Worm (Caenorhabditis elegans) whole organism, L4/young adult: Measurements from ENCODE around the gene F59E11.5.

Experiments used
- W03F9.2 ChIP-seq: fragments of 150-350 bp; optimal IDR thresholded peaks from 2 replicates; lab custom pipeline; 2014; ENCODE audit warnings: missing biosample characterization, missing genetic modification characterization
- dao-5 ChIP-seq: sonication (generic microtip); optimal IDR thresholded peaks from 2 replicates; lab custom pipeline; 2016; ENCODE audit warnings: missing genotype, missing genetic modification characterization, moderate library complexity, missing compliant biosample characterization
- him-1 ChIP-seq: sonication (generic microtip); optimal IDR thresholded peaks from 2 replicates; lab custom pipeline; 2016; ENCODE audit warnings: missing genotype, missing genetic modification reagents, missing genetic modification characterization, missing compliant biosample characterization

F59E11.5 gene

ce11 chrV:8994801-8995200, at the start of gene F59E11.5:
Gene F59E11.5, plus strand, starts transcription at chrV:8995101.
- TF ChIP-seq him-1 (tag; lab: Kevin White, UChicago) (no peak), W03F9.2 (tag; lab: Kevin White, UChicago) (no peak), dao-5 (tag; lab: Kevin White, UChicago) (no peak)

- TF ChIP-seq him-1 (tag; lab: Kevin White, UChicago) = no peak
Measured at ce11 chrV:8946142-8946541, 48.8 kb upstream of the F59E11.5 start.

ce11 chrV:8947499-8947898, 47.4 kb upstream of the F59E11.5 start, which contains the start of gene gck-1:
Gene gck-1, plus strand, starts transcription at chrV:8947799.
- no peak for TF ChIP-seq him-1 (tag; lab: Kevin White, UChicago)
- TF ChIP-seq dao-5 (tag; lab: Kevin White, UChicago) = no peak

ce11 chrV:8948365-8948764, 46.5 kb upstream of the F59E11.5 start:
- TF ChIP-seq W03F9.2 (tag; lab: Kevin White, UChicago) (no peak), dao-5 (tag; lab: Kevin White, UChicago) (no peak), him-1 (tag; lab: Kevin White, UChicago) (no peak)

- TF ChIP-seq dao-5 (tag; lab: Kevin White, UChicago) (no peak), W03F9.2 (tag; lab: Kevin White, UChicago) (no peak), him-1 (tag; lab: Kevin White, UChicago) (no peak)
Measured at ce11 chrV:8948996-8949395, 45.9 kb upstream of the F59E11.5 start.

- TF ChIP-seq dao-5 (tag; lab: Kevin White, UChicago) (no peak), W03F9.2 (tag; lab: Kevin White, UChicago) (no peak), him-1 (tag; lab: Kevin White, UChicago) (no peak)
Measured at ce11 chrV:8949873-8950272, 45.0 kb upstream of the F59E11.5 start.

- TF ChIP-seq him-1 (tag; lab: Kevin White, UChicago) = no peak
- TF ChIP-seq W03F9.2 (tag; lab: Kevin White, UChicago) = no peak
- TF ChIP-seq dao-5 (tag; lab: Kevin White, UChicago) = no peak
Measured at ce11 chrV:8956387-8957095, 38.4 kb upstream of the F59E11.5 start, which contains the start of gene ttc-17. Gene ttc-17, plus strand, starts transcription at chrV:8957045.

- TF ChIP-seq him-1 (tag; lab: Kevin White, UChicago) (no peak), W03F9.2 (tag; lab: Kevin White, UChicago) (no peak), dao-5 (tag; lab: Kevin White, UChicago) (no peak)
Measured at ce11 chrV:8964055-8964758, 30.7 kb upstream of the F59E11.5 start, which contains the start of gene nhr-44. Gene nhr-44, minus strand, starts transcription at chrV:8964105.

ce11 chrV:8966086-8966485, 28.8 kb upstream of the F59E11.5 start, which contains the start of gene nhr-219:
Gene nhr-219, minus strand, starts transcription at chrV:8966186.
- TF ChIP-seq W03F9.2 (tag; lab: Kevin White, UChicago) = no peak

ce11 chrV:8972271-8972670, 22.6 kb upstream of the F59E11.5 start, which contains the start of gene nhr-195:
Gene nhr-195, minus strand, starts transcription at chrV:8972371.
- no peak for TF ChIP-seq W03F9.2 (tag; lab: Kevin White, UChicago)
- TF ChIP-seq him-1 (tag; lab: Kevin White, UChicago) = no peak
- no peak for TF ChIP-seq dao-5 (tag; lab: Kevin White, UChicago)

ce11 chrV:8974889-8975422, 19.9 kb upstream of the F59E11.5 start, which contains the start of gene nhr-143:
Gene nhr-143, minus strand, starts transcription at chrV:8974939.
- no peak for TF ChIP-seq him-1 (tag; lab: Kevin White, UChicago)
- TF ChIP-seq dao-5 (tag; lab: Kevin White, UChicago) = no peak
- TF ChIP-seq W03F9.2 (tag; lab: Kevin White, UChicago) = no peak

- TF ChIP-seq him-1 (tag; lab: Kevin White, UChicago) (no peak), dao-5 (tag; lab: Kevin White, UChicago) (no peak), W03F9.2 (tag; lab: Kevin White, UChicago) (no peak)
Measured at ce11 chrV:8977895-8978294, 17.0 kb upstream of the F59E11.5 start.

ce11 chrV:8980845-8981244, 14.1 kb upstream of the F59E11.5 start, which contains the start of gene str-84:
Gene str-84, minus strand, starts transcription at chrV:8980945.
- TF ChIP-seq W03F9.2 (tag; lab: Kevin White, UChicago) (no peak), him-1 (tag; lab: Kevin White, UChicago) (no peak)
